Fruit fly (Drosophila melanogaster) whole organism, embryonic: ENCODE data around the gene CCT7.

Experiments used
- CG11560 ChIP-seq: fragments of 200-800 bp; sonication (Bioruptor generic); IDR thresholded peaks from 3 replicates; pipeline ENCODE4 v1.3.6; 2022; ENCODE audit warnings: missing biosample characterization, missing genetic modification characterization
- CG13894 ChIP-seq: fragments of 200-800 bp; sonication (Bioruptor generic); optimal IDR thresholded peaks from 3 replicates; lab custom pipeline; 2018; ENCODE audit warnings: missing biosample characterization, mild to moderate bottlenecking, missing genetic modification characterization, moderate library complexity
- CG18619 ChIP-seq: fragments of 200-800 bp; sonication (Bioruptor generic); optimal IDR thresholded peaks from 3 replicates; lab custom pipeline; 2017; ENCODE audit warnings: missing biosample characterization, mild to moderate bottlenecking, missing genetic modification characterization
- CG43689 ChIP-seq: fragments of 200-800 bp; sonication (Bioruptor generic); IDR thresholded peaks from 2 replicates; pipeline ENCODE4 v1.3.6; 2022; ENCODE audit warnings: missing biosample characterization, missing genetic modification characterization
- Sin3A ChIP-seq: fragments of >200 bp; optimal IDR thresholded peaks from 2 replicates; lab custom pipeline; 2018
- sd ChIP-seq: fragments of 200-800 bp; sonication (Bioruptor generic); optimal IDR thresholded peaks from 3 replicates; lab custom pipeline; 2018; ENCODE audit warnings: missing biosample characterization, mild to moderate bottlenecking, missing genetic modification characterization, moderate library complexity

DNA sequence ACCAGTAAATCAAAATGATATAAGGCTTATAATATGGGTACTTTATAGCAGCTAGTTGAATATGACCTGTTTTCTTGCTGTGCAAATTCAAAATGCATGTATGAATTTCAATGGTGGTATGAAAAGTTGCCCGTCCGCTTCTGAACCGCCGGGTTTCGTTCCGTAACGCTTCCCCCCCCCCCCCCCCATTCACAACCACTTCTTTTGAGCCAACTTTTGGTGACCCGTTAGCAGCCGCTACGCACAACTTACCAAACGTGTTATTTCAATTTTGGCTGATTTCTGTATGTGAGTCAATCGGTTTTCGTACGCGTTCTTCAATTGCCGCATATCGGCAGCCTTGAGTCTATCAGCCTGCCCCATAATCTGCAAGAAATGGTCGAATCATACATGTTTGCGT lies 7.6 kb upstream of the CCT7 start:
- TF ChIP-seq CG43689 (GFP tag; lab: Robert Waterston, UW) (no peak), CG18619 (no peak), CG11560 (tag; lab: Robert Waterston, UW) (no peak), Sin3A (lab: Kevin White, UChicago) (no peak), CG13894 (tag; lab: Kevin White, UChicago) (no peak), sd (tag; lab: Kevin White, UChicago) (no peak)
